Worm (Caenorhabditis elegans): Measurements from ENCODE around the gene cpar-1.
A peak's percentile ranks its signal among the peaks of the same experiment; 100 is the strongest.

The cpar-1 gene

ce11 chrIII:9465424-9465823, 31.6 kb downstream of the cpar-1 start, which contains the start of gene B0464.9 (continued):
- TF ChIP-seq nhr-237 (tag; optimal IDR thresholded peaks at IDR 0.05), result no peak
- peak; percentile 30 for TF ChIP-seq nhr-102 (tag; optimal IDR thresholded peaks at IDR 0.05)
- TF ChIP-seq nhr-6 (tag; optimal IDR thresholded peaks at IDR 0.05), result no peak
- TF ChIP-seq mes-2 (tag; optimal IDR thresholded peaks at IDR 0.05; ENCODE audit: poor library complexity, severe bottlenecking), result peak; percentile 96
- no peak for TF ChIP-seq dmd-9 (GFP tag; IDR thresholded peaks at IDR 0.05)
- peak; percentile 77 for TF ChIP-seq lin-38 (GFP tag; IDR thresholded peaks at IDR 0.05)
- TF ChIP-seq fos-1 (tag; optimal IDR thresholded peaks at IDR 0.05), result no peak
- peak; percentile 51 for TF ChIP-seq dve-1 (tag; optimal IDR thresholded peaks at IDR 0.05; ENCODE audit: insufficient read depth)
- TF ChIP-seq mdl-1 (tag; optimal IDR thresholded peaks at IDR 0.05), result no peak
- no peak for TF ChIP-seq aly-2 (tag; optimal IDR thresholded peaks at IDR 0.05)
- TF ChIP-seq lsy-2 (tag; optimal IDR thresholded peaks at IDR 0.05), result peak in 1 of 2 experiments; percentile 80
- no peak for TF ChIP-seq snpc-4 (tag; optimal IDR thresholded peaks at IDR 0.05)
- no peak for TF ChIP-seq F10B5.3 (tag; optimal IDR thresholded peaks at IDR 0.05)
- no peak for TF ChIP-seq mxl-3 (GFP tag; optimal IDR thresholded peaks at IDR 0.05)
- TF ChIP-seq ces-1 (GFP tag; optimal IDR thresholded peaks at IDR 0.05), result no peak
- TF ChIP-seq rbr-2 (tag; optimal IDR thresholded peaks at IDR 0.05), result peak; percentile 13
- TF ChIP-seq hlh-11 (tag; optimal IDR thresholded peaks at IDR 0.05), result peak; percentile 16
- TF ChIP-seq T20F7.1 (GFP tag; optimal IDR thresholded peaks at IDR 0.05), result no peak
- peak; percentile 78 for TF ChIP-seq dpl-1 (GFP tag; optimal IDR thresholded peaks at IDR 0.05)
- TF ChIP-seq unc-62 (GFP tag; optimal IDR thresholded peaks at IDR 0.05 in 1 of 2), result no peak
- no peak for TF ChIP-seq unc-62 (tag; optimal IDR thresholded peaks at IDR 0.05)
- TF ChIP-seq F37D6.2 (tag; optimal IDR thresholded peaks at IDR 0.05), result no peak
- TF ChIP-seq spr-3 (GFP tag; optimal IDR thresholded peaks at IDR 0.05), result no peak
- TF ChIP-seq jun-1 (tag; optimal IDR thresholded peaks at IDR 0.05), result no peak
- no peak for TF ChIP-seq pha-4 (GFP tag; IDR thresholded peaks at IDR 0.05)
- no peak for TF ChIP-seq pha-4 (tag; optimal IDR thresholded peaks at IDR 0.05)
- TF ChIP-seq egl-43 (GFP tag; IDR thresholded peaks at IDR 0.05), result no peak
- TF ChIP-seq nhr-28 (tag; optimal IDR thresholded peaks at IDR 0.05), result peak; percentile 14

DNA sequence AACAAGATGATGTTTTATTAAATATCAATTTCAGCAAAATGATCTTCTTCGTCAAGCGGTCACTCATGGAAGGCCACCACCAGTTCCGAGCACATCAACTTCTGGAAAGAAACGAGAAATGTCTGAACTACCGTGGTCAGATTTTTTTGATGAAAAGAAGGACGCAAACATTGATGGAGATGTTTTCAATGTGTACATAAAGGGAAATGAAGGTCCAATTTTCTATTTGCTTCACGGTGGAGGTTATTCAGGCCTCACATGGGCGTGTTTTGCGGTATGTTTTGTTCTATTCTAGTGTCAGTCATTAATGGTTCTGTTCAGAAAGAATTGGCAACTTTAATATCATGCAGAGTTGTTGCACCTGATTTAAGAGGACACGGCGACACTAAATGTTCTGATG, 32.0 kb downstream of the cpar-1 start, which contains the start of gene B0464.6:
Gene B0464.6, minus strand, starts transcription at position 101 of the 400 bp plus-strand sequence.
- TF ChIP-seq spr-3 (GFP tag; optimal IDR thresholded peaks at IDR 0.05) (no peak), zip-2 (tag; optimal IDR thresholded peaks at IDR 0.05) (no peak), hlh-30 (tag; optimal IDR thresholded peaks at IDR 0.05; ENCODE audit: insufficient read depth) (no peak), unc-62 (GFP tag; optimal IDR thresholded peaks at IDR 0.05 in 1 of 2) (peak in 1 of 2 experiments; percentile 65), unc-62 (tag; optimal IDR thresholded peaks at IDR 0.05) (no peak), lin-13 (GFP tag; optimal IDR thresholded peaks at IDR 0.05) (no peak)

ce11 chrIII:9467095-9467494, 33.2 kb downstream of the cpar-1 start, which contains the start of gene baf-1:
Gene baf-1 (plus strand): TSS chrIII:9467464.
- TF ChIP-seq saeg-2 (GFP tag; IDR thresholded peaks at IDR 0.05) (no peak), unc-39 (tag; optimal IDR thresholded peaks at IDR 0.05) (no peak), nhr-42 (GFP tag; IDR thresholded peaks at IDR 0.05) (no peak), F26F4.8 (GFP tag; conservative IDR thresholded peaks at IDR 0.05) (no peak), snpc-4 (tag; optimal IDR thresholded peaks at IDR 0.05) (no peak), tra-1 (GFP tag; IDR thresholded peaks at IDR 0.05) (no peak), mes-2 (tag; optimal IDR thresholded peaks at IDR 0.05; ENCODE audit: poor library complexity, severe bottlenecking) (peak; percentile 87), daf-16 (GFP tag; optimal IDR thresholded peaks at IDR 0.05) (no peak), daf-16 (tag; optimal IDR thresholded peaks at IDR 0.05) (peak; percentile 39), duxl-1 (tag; optimal IDR thresholded peaks at IDR 0.05; ENCODE audit: poor library complexity) (peak; percentile 72), mep-1 (tag; optimal IDR thresholded peaks at IDR 0.05) (peak; percentile 70), ztf-7 (tag; optimal IDR thresholded peaks at IDR 0.05) (no peak), lin-38 (GFP tag; IDR thresholded peaks at IDR 0.05) (peak; percentile 98), dmd-6 (GFP tag; IDR thresholded peaks at IDR 0.05) (no peak), dpl-1 (GFP tag; optimal IDR thresholded peaks at IDR 0.05) (peak; percentile 70), ZK337.2 (GFP tag; IDR thresholded peaks at IDR 0.05) (no peak), aha-1 (tag) (peak; percentile 74), spr-3 (GFP tag; optimal IDR thresholded peaks at IDR 0.05) (no peak), F10B5.3 (tag; optimal IDR thresholded peaks at IDR 0.05) (no peak), unc-130 (GFP tag; optimal IDR thresholded peaks at IDR 0.05) (peak; percentile 57), R02D3.7 (tag; optimal IDR thresholded peaks at IDR 0.05) (no peak), dmd-9 (GFP tag; IDR thresholded peaks at IDR 0.05) (no peak), lir-3 (tag; optimal IDR thresholded peaks at IDR 0.05) (no peak), vab-7 (GFP tag; IDR thresholded peaks at IDR 0.05) (no peak), zfp-2 (tag; optimal IDR thresholded peaks at IDR 0.05) (no peak), mdt-29 (GFP tag; IDR thresholded peaks at IDR 0.05) (no peak)

Data from whole organism, L4 larva.